Worm (Caenorhabditis elegans) whole organism, L1 larva: ENCODE results near the gene F42A10.9.

Experiments used
- C04F5.9 ChIP-seq: sonication (generic microtip); optimal IDR thresholded peaks from 2 replicates; lab custom pipeline; 2016; ENCODE audit warnings: missing genetic modification characterization, missing compliant biosample characterization
- C16A3.4 ChIP-seq: fragments of 150-350 bp; optimal IDR thresholded peaks from 2 replicates; lab custom pipeline; 2014; ENCODE audit warnings: missing biosample characterization, missing genetic modification characterization
- F16B12.6 ChIP-seq: fragments of 150-350 bp; optimal IDR thresholded peaks from 2 replicates; lab custom pipeline; 2014; ENCODE audit warnings: missing biosample characterization, missing genetic modification characterization
- aha-1 ChIP-seq: fragments of 150-350 bp; optimal IDR thresholded peaks from 2 replicates; lab custom pipeline; 2014; ENCODE audit warnings: missing biosample characterization, missing genetic modification characterization
- aly-2 ChIP-seq: fragments of 150-350 bp; optimal IDR thresholded peaks from 2 replicates; lab custom pipeline; 2014; ENCODE audit warnings: missing biosample characterization, missing genetic modification characterization
- blmp-1 ChIP-seq: fragments of 150-350 bp; optimal IDR thresholded peaks from 2 replicates; lab custom pipeline; 2014; ENCODE audit warnings: missing biosample characterization, missing genetic modification characterization
- ceh-8 ChIP-seq: fragments of 200-800 bp; sonication (Bioruptor generic); optimal IDR thresholded peaks from 2 replicates; lab custom pipeline; 2018; ENCODE audit warnings: mild to moderate bottlenecking, missing genetic modification characterization, moderate library complexity, missing compliant biosample characterization
- ceh-88 ChIP-seq: fragments of 200-800 bp; sonication (Bioruptor generic); IDR thresholded peaks from 2 replicates; pipeline ENCODE4 v1.3.6; 2022; ENCODE audit warnings: missing genetic modification characterization, missing compliant biosample characterization
- ceh-90 ChIP-seq: sonication (generic microtip); optimal IDR thresholded peaks from 2 replicates; lab custom pipeline; 2016; ENCODE audit warnings: missing genetic modification characterization, missing compliant biosample characterization
- dpl-1 ChIP-seq, 3 experiments: fragments of 150-350 bp in 2 of 3; sonication (generic microtip) in 1 of 3; optimal IDR thresholded peaks; 2 replicates each; lab custom pipeline; 2014 to 2017; ENCODE audit warnings: missing biosample characterization in 3 of 3, missing genetic modification characterization in 3 of 3, missing genetic modification reagents in 3 of 3
- dsc-1 ChIP-seq: sonication (generic microtip); optimal IDR thresholded peaks from 2 replicates; lab custom pipeline; 2016; ENCODE audit warnings: mild to moderate bottlenecking, missing genetic modification characterization, missing compliant biosample characterization
- efl-1 ChIP-seq, 4 experiments: fragments of 150-350 bp; optimal IDR thresholded peaks in 3 of 4; peaks in 1 of 4; 1 replicate in 1 of 4; 2 replicates in 3 of 4; lab custom pipeline; 2014; ENCODE audit warnings: missing biosample characterization in 2 of 4, missing genetic modification characterization in 2 of 4, missing genetic modification reagents in 2 of 4
- efl-3 ChIP-seq: fragments of 200-800 bp; sonication (Bioruptor generic); optimal IDR thresholded peaks from 2 replicates; lab custom pipeline; 2018; ENCODE audit warnings: mild to moderate bottlenecking, missing genetic modification characterization, missing compliant biosample characterization
- egl-13 ChIP-seq: sonication (generic microtip); optimal IDR thresholded peaks from 2 replicates; lab custom pipeline; 2016; ENCODE audit warnings: missing genotype, missing genetic modification reagents, missing genetic modification characterization, missing compliant biosample characterization
- elt-3 ChIP-seq, 6 experiments: fragments of 150-350 bp in 1 of 6; sonication (generic microtip); optimal IDR thresholded peaks; 2 replicates each; lab custom pipeline; 2017 to 2018; ENCODE audit warnings: missing biosample characterization in 6 of 6, missing genetic modification characterization in 6 of 6, inconsistent platforms in 1 of 6
- ets-5 ChIP-seq: fragments of 200-800 bp; sonication (Bioruptor generic); IDR thresholded peaks from 2 replicates; pipeline ENCODE4 v1.3.6; 2022; ENCODE audit warnings: missing genetic modification characterization, missing compliant biosample characterization
- fkh-4 ChIP-seq: sonication (generic microtip); optimal IDR thresholded peaks from 2 replicates; lab custom pipeline; 2016; ENCODE audit warnings: missing compliant biosample characterization, missing genetic modification characterization, borderline replicate concordance
- fkh-8 ChIP-seq: sonication (generic microtip); optimal IDR thresholded peaks from 2 replicates; lab custom pipeline; 2016; ENCODE audit warnings: mild to moderate bottlenecking, missing genetic modification characterization, missing compliant biosample characterization
- fos-1 ChIP-seq: fragments of 150-350 bp; optimal IDR thresholded peaks from 2 replicates; lab custom pipeline; 2014; ENCODE audit warnings: missing biosample characterization, missing genetic modification characterization
- hlh-17 ChIP-seq: fragments of 200-800 bp; sonication (Bioruptor generic); optimal IDR thresholded peaks from 2 replicates; lab custom pipeline; 2018; ENCODE audit warnings: missing genetic modification characterization, mild to moderate bottlenecking, missing compliant biosample characterization, moderate library complexity, borderline replicate concordance
- hlh-4 ChIP-seq: sonication (generic microtip); optimal IDR thresholded peaks from 2 replicates; lab custom pipeline; 2016; ENCODE audit warnings: mild to moderate bottlenecking, missing genetic modification characterization, missing compliant biosample characterization
- hpl-2 ChIP-seq: fragments of 150-350 bp; optimal IDR thresholded peaks from 2 replicates; lab custom pipeline; 2014; ENCODE audit warnings: missing biosample characterization, missing genetic modification reagents, missing genetic modification characterization
- irx-1 ChIP-seq: sonication (generic microtip); optimal IDR thresholded peaks from 2 replicates; lab custom pipeline; 2016; ENCODE audit warnings: missing genetic modification characterization, missing compliant biosample characterization
- lin-13 ChIP-seq: fragments of 150-350 bp; optimal IDR thresholded peaks from 2 replicates; lab custom pipeline; 2014; ENCODE audit warnings: missing biosample characterization, missing genetic modification reagents, missing genetic modification characterization
- lin-14 ChIP-seq: fragments of 200-800 bp; sonication (Bioruptor generic); optimal IDR thresholded peaks from 2 replicates; lab custom pipeline; 2018; ENCODE audit warnings: mild to moderate bottlenecking, missing genetic modification characterization, moderate library complexity, missing compliant biosample characterization
- lin-15B ChIP-seq: fragments of 150-350 bp; sonication (generic microtip); optimal IDR thresholded peaks from 3 replicates; lab custom pipeline; 2014; ENCODE audit warnings: missing biosample characterization, missing genetic modification characterization
- lin-35 ChIP-seq, 2 experiments: fragments of 150-350 bp; optimal IDR thresholded peaks; 2 replicates each; lab custom pipeline; 2014; ENCODE audit warnings: missing biosample characterization in 2 of 2, missing genetic modification characterization in 2 of 2, missing genetic modification reagents in 2 of 2
- lin-39 ChIP-seq: fragments of 150-350 bp; optimal IDR thresholded peaks from 2 replicates; lab custom pipeline; 2014; ENCODE audit warnings: missing biosample characterization, missing genetic modification reagents, missing genetic modification characterization
- lir-3 ChIP-seq: sonication (generic microtip); optimal IDR thresholded peaks from 2 replicates; lab custom pipeline; 2016; ENCODE audit warnings: mild to moderate bottlenecking, missing genetic modification characterization, moderate library complexity, missing compliant biosample characterization; ENCODE audit not compliant: poor library complexity
- lsy-2 ChIP-seq, 2 experiments: fragments of 150-350 bp; optimal IDR thresholded peaks; 2 replicates each; lab custom pipeline; 2014; ENCODE audit warnings: missing biosample characterization in 2 of 2, missing genetic modification characterization in 2 of 2
- nhr-11 ChIP-seq: fragments of 150-350 bp; optimal IDR thresholded peaks from 2 replicates; lab custom pipeline; 2014; ENCODE audit warnings: missing biosample characterization, missing genetic modification characterization
- nhr-19 ChIP-seq: fragments of 200-800 bp; sonication (Bioruptor generic); conservative IDR thresholded peaks from 2 replicates; pipeline ENCODE4 v1.3.6; 2022; ENCODE audit warnings: missing genetic modification characterization, missing compliant biosample characterization
- nhr-20 ChIP-seq: sonication (generic microtip); optimal IDR thresholded peaks from 2 replicates; lab custom pipeline; 2016; ENCODE audit warnings: mild to moderate bottlenecking, missing genetic modification characterization, missing compliant biosample characterization
- nhr-237 ChIP-seq: fragments of 150-350 bp; optimal IDR thresholded peaks from 2 replicates; lab custom pipeline; 2014; ENCODE audit warnings: missing biosample characterization, missing genetic modification characterization
- nhr-47 ChIP-seq: sonication (generic microtip); optimal IDR thresholded peaks from 2 replicates; lab custom pipeline; 2016; ENCODE audit warnings: mild to moderate bottlenecking, missing genetic modification characterization, moderate library complexity, missing compliant biosample characterization
- nhr-77 ChIP-seq: fragments of 150-350 bp; optimal IDR thresholded peaks from 2 replicates; lab custom pipeline; 2014; ENCODE audit warnings: missing biosample characterization, missing genetic modification characterization
- nhr-84 ChIP-seq: sonication (generic microtip); optimal IDR thresholded peaks from 2 replicates; lab custom pipeline; 2017; ENCODE audit warnings: missing biosample characterization, missing genetic modification characterization
- nhr-85 ChIP-seq: sonication (generic microtip); peaks from one replicate; lab custom pipeline; 2016; ENCODE audit warnings: missing genetic modification characterization, inconsistent platforms, missing compliant biosample characterization
- nhr-90 ChIP-seq: sonication (generic microtip); optimal IDR thresholded peaks from 2 replicates; lab custom pipeline; 2016; ENCODE audit warnings: mild to moderate bottlenecking, missing genetic modification characterization, missing compliant biosample characterization; ENCODE audit not compliant: poor library complexity
- snpc-4 ChIP-seq: fragments of 150-350 bp; optimal IDR thresholded peaks from 2 replicates; lab custom pipeline; 2014; ENCODE audit warnings: missing biosample characterization, missing genetic modification characterization
- snu-23 ChIP-seq: sonication (generic microtip); optimal IDR thresholded peaks from 2 replicates; lab custom pipeline; 2016; ENCODE audit warnings: missing genetic modification characterization, missing compliant biosample characterization
- sox-4 ChIP-seq: sonication (generic microtip); optimal IDR thresholded peaks from 2 replicates; lab custom pipeline; 2016; ENCODE audit warnings: missing genetic modification characterization, missing compliant biosample characterization
- swsn-7 ChIP-seq: sonication (generic microtip); optimal IDR thresholded peaks from 2 replicates; lab custom pipeline; 2016; ENCODE audit warnings: missing genetic modification characterization, missing compliant biosample characterization
- tbx-2 ChIP-seq: sonication (generic microtip); optimal IDR thresholded peaks from 2 replicates; lab custom pipeline; 2016; ENCODE audit warnings: missing genetic modification characterization, missing compliant biosample characterization
- tlp-1 ChIP-seq: fragments of 150-350 bp; optimal IDR thresholded peaks from 2 replicates; lab custom pipeline; 2014; ENCODE audit warnings: missing biosample characterization, missing genetic modification characterization
- unc-130 ChIP-seq: fragments of 150-350 bp; optimal IDR thresholded peaks from 2 replicates; lab custom pipeline; 2017; ENCODE audit warnings: missing biosample characterization, missing genetic modification characterization, inconsistent platforms
- unc-62 ChIP-seq: fragments of 150-350 bp; optimal IDR thresholded peaks from 2 replicates; lab custom pipeline; 2014; ENCODE audit warnings: missing biosample characterization, missing genetic modification reagents, missing genetic modification characterization
- zip-4 ChIP-seq: fragments of 200-800 bp; sonication (Bioruptor generic); optimal IDR thresholded peaks from 2 replicates; lab custom pipeline; 2018; ENCODE audit warnings: mild to moderate bottlenecking, missing genetic modification characterization, moderate library complexity, missing compliant biosample characterization
- ztf-11 ChIP-seq, 2 experiments: sonication (generic microtip); optimal IDR thresholded peaks; 2 replicates each; lab custom pipeline; 2016 to 2017; ENCODE audit warnings: missing genetic modification characterization in 2 of 2, missing biosample characterization in 1 of 2, missing compliant biosample characterization in 1 of 2
- ztf-4 ChIP-seq: fragments of 150-350 bp; optimal IDR thresholded peaks from 2 replicates; lab custom pipeline; 2014; ENCODE audit warnings: missing biosample characterization, missing genetic modification characterization

The F42A10.9 gene

DNA sequence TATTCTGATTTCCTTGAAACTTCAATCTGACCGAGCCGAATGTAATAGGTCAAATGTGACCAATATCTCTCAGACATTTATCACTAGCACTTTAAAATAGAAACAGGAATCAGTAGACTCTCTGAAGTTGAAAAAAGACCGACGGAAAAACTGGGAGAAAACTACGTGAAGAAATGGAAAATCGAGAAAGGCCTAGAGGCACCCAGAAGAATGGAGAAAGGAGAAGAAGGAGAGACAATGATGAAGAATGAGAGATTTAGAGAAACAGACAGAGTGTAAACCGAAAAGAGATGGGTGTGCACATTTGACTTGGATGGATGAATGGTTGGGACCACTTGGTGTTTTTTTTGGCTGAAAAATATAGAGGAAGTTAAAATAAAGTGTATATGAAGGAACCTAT lies 5.7 kb downstream of the F42A10.9 start (continued):
- TF ChIP-seq nhr-77 (tag; lab: Kevin White, UChicago), result no peak

DNA sequence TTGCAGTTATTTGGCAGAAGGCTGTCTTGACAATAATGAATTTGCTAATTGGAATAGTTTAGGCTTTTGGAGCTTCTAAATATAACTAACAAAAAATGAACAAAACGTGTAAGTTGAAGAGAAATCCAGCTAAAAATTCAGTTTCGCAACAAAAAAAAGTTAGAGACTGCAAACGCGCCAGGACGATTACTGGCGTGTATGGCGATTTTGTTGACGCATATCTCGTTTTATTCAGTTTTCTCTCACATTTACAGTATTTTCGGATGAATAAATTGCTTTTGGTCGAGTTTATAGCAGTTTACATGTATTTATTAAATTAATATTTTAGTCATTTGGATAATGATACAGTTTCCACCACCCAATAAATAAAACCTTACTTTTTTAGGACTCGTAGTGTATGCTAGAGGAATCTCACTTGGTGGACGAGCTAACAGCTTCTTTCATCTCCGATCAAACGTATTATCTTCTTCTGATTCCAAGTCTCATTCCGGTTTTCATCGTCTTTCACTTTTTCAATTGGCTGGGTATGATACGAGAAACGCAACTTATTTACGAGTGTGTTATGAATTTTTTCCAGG lies 8.7 kb downstream of the F42A10.9 start, which contains the start of the genes abcf-3 and F42A10.5:
TSS of gene abcf-3 (plus strand) at position 384 of the 578 bp plus-strand sequence.
TSS of gene F42A10.5 (minus strand) at position 458 of the 578 bp plus-strand sequence.
- TF ChIP-seq nhr-85 (tag; lab: Kevin White, UChicago), result peak; percentile 85
- peak; percentile 71 for TF ChIP-seq nhr-20 (tag; lab: Kevin White, UChicago)
- TF ChIP-seq blmp-1 (tag; lab: Kevin White, UChicago), result peak; percentile 59
- peak; percentile 78 for TF ChIP-seq snu-23
- peak; percentile 60 for TF ChIP-seq lin-13 (GFP tag; lab: Kevin White, UChicago)
- TF ChIP-seq nhr-84, result no peak
- TF ChIP-seq C04F5.9 (tag; lab: Kevin White, UChicago), result peak; percentile 32
- TF ChIP-seq lin-15B (tag; lab: Kevin White, UChicago), result peak; percentile 45
- TF ChIP-seq lin-39 (tag; lab: Kevin White, UChicago), result peak; percentile 60
- TF ChIP-seq dsc-1 (tag; lab: Kevin White, UChicago), result peak; percentile 66
- peak; percentile 81 to 89 for TF ChIP-seq lsy-2 (tag; optimal IDR thresholded peaks at IDR 0.05; lab: Kevin White, UChicago)
- TF ChIP-seq lin-35 (GFP tag; optimal IDR thresholded peaks at IDR 0.05; lab: Kevin White, UChicago), result peak; percentile 73 to 85
- peak; percentile 55 for TF ChIP-seq nhr-77 (tag; lab: Kevin White, UChicago)
- TF ChIP-seq swsn-7, result peak; percentile 77
- TF ChIP-seq aly-2 (tag; lab: Kevin White, UChicago), result peak; percentile 23
- peak; percentile 38 for TF ChIP-seq hpl-2 (GFP tag; lab: Kevin White, UChicago)
- TF ChIP-seq zip-4 (GFP tag; lab: Kevin White, UChicago), result peak; percentile 21
- TF ChIP-seq ets-5 (GFP tag; lab: Robert Waterston, UW), result no peak
- TF ChIP-seq elt-3 (tag; optimal IDR thresholded peaks at IDR 0.05; lab: Kevin White, UChicago), result peak in 2 of 6 experiments; percentile 46 to 78
- TF ChIP-seq ceh-88 (GFP tag; lab: Robert Waterston, UW), result no peak
- peak; percentile 62 for TF ChIP-seq tbx-2 (tag; lab: Kevin White, UChicago)
- peak; percentile 20 for TF ChIP-seq egl-13 (tag; lab: Kevin White, UChicago)
- peak; percentile 5 for TF ChIP-seq fkh-4 (tag; lab: Kevin White, UChicago)
- peak; percentile 76 for TF ChIP-seq unc-130 (tag; lab: Kevin White, UChicago)
- no peak for TF ChIP-seq nhr-237
- no peak for TF ChIP-seq hlh-4 (tag; lab: Kevin White, UChicago)
- no peak for TF ChIP-seq hlh-17
- peak; percentile 73 to 77 (median 76) for TF ChIP-seq dpl-1 (GFP tag; optimal IDR thresholded peaks at IDR 0.05; lab: Kevin White, UChicago)
- no peak for TF ChIP-seq efl-3 (GFP tag; lab: Kevin White, UChicago)
- peak; percentile 66 for TF ChIP-seq C16A3.4 (tag; lab: Kevin White, UChicago)
- TF ChIP-seq unc-62 (GFP tag; lab: Kevin White, UChicago), result no peak
- TF ChIP-seq fkh-8, result peak; percentile 40
- peak; percentile 30 for TF ChIP-seq ztf-4 (tag; lab: Kevin White, UChicago)
- TF ChIP-seq ztf-11 (tag; optimal IDR thresholded peaks at IDR 0.05; lab: Kevin White, UChicago), result peak in 1 of 2 experiments; percentile 32
- no peak for TF ChIP-seq ceh-8 (GFP tag; lab: Kevin White, UChicago)
- TF ChIP-seq nhr-47 (tag; lab: Kevin White, UChicago), result peak; percentile 76
- peak; percentile 65 for TF ChIP-seq F16B12.6
- no peak for TF ChIP-seq snpc-4
- peak; percentile 18 for TF ChIP-seq aha-1 (tag; lab: Kevin White, UChicago)
- peak; percentile 72 to 81 for TF ChIP-seq efl-1 (optimal IDR thresholded peaks at IDR 0.05; lab: Kevin White, UChicago)
- TF ChIP-seq efl-1 (GFP tag; optimal IDR thresholded peaks at IDR 0.05 in 1 of 2; lab: Kevin White, UChicago), result peak; percentile 77 to 98
- no peak for TF ChIP-seq tlp-1 (tag; lab: Kevin White, UChicago)
- peak; percentile 64 for TF ChIP-seq nhr-90 (tag; lab: Kevin White, UChicago)
- TF ChIP-seq lir-3, result no peak
- TF ChIP-seq irx-1 (tag; lab: Kevin White, UChicago), result peak; percentile 63
- TF ChIP-seq nhr-11, result peak; percentile 5
- TF ChIP-seq fos-1, result peak; percentile 68
- TF ChIP-seq ceh-90 (tag; lab: Kevin White, UChicago), result no peak
- TF ChIP-seq sox-4 (tag; lab: Kevin White, UChicago), result no peak
- TF ChIP-seq nhr-19 (GFP tag; lab: Robert Waterston, UW), result peak; percentile 73
- peak; percentile 72 for TF ChIP-seq lin-14 (GFP tag; lab: Kevin White, UChicago)
